Worm (Caenorhabditis elegans) whole organism, L3 larva: ENCODE measurements around the gene fard-1.

Experiments
- ceh-16 ChIP-seq: sonication (generic microtip); optimal IDR thresholded peaks from 2 replicates; lab custom pipeline; 2017; ENCODE audit warnings: missing biosample characterization, missing genetic modification characterization
- snpc-4 ChIP-seq: fragments of 150-350 bp; optimal IDR thresholded peaks from 2 replicates; lab custom pipeline; 2014; ENCODE audit warnings: missing biosample characterization, missing genetic modification characterization

DNA sequence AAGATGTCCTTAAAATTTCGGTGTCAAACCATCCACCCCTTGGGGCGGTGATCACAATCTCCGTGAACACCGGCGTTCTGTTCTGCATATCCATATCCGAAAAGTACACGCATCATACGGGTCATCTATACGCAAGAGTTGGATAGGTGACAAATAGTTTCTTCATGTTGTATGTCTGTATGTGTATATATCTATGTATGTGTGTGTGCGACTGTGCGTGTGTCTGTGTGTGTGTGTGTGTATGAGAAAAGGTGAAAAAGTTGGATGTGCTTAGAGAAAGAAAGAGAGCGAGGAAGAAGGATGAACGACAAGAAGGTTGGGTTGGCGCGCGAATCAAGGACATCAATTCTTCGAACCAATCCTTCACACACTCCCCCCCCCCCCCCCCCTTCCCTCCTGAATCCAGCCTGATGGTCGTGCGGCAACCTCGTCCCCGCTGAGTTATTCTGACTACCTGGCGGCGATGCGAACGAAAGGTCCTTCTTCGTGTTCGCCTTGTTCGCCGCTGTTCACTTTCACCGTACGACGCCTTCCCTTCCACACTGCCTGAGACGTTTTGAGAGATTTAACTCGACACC is 25.8 kb upstream of the fard-1 start:
- TF ChIP-seq snpc-4 (tag; lab: Kevin White, UChicago) (no peak), ceh-16 (tag; lab: Kevin White, UChicago) (no peak)
